Fruit fly (Drosophila melanogaster) whole organism, embryonic: Measurements from ENCODE around the gene Nepl12.
A peak's percentile ranks its signal among the peaks of the same experiment; 100 is the strongest.

Experiments used
- B-H1 ChIP-seq: fragments of 200-800 bp; sonication (Bioruptor generic); IDR thresholded peaks from 3 replicates; pipeline ENCODE4 v1.3.6; 2022; ENCODE audit warnings: missing biosample characterization, missing genetic modification characterization
- Bdp1 ChIP-seq: fragments of 200-800 bp; sonication (Bioruptor generic); optimal IDR thresholded peaks from 3 replicates; lab custom pipeline; 2016; ENCODE audit warnings: missing biosample characterization, missing genetic modification characterization
- Blimp-1 ChIP-seq: fragments of 200-800 bp; sonication (Bioruptor generic); optimal IDR thresholded peaks from 3 replicates; lab custom pipeline; 2018; ENCODE audit warnings: missing biosample characterization, missing genetic modification characterization, mild to moderate bottlenecking, moderate library complexity, missing genetic modification reagents
- CG10462 ChIP-seq: fragments of 200-800 bp; sonication (Bioruptor generic); optimal IDR thresholded peaks from 2 replicates; lab custom pipeline; 2016; ENCODE audit warnings: missing biosample characterization, missing genetic modification characterization
- CG10565 ChIP-seq: fragments of 200-800 bp; sonication (Bioruptor generic); optimal IDR thresholded peaks from 3 replicates; lab custom pipeline; 2016; ENCODE audit warnings: missing biosample characterization, mild to moderate bottlenecking, missing genetic modification characterization
- CG10654 ChIP-seq: fragments of 200-800 bp; sonication (Bioruptor generic); optimal IDR thresholded peaks from 2 replicates; lab custom pipeline; 2016; ENCODE audit warnings: missing biosample characterization, missing genetic modification characterization
- CG10959 ChIP-seq: fragments of 200-800 bp; sonication (Bioruptor generic); IDR thresholded peaks from 2 replicates; pipeline ENCODE4 v1.3.6; 2022; ENCODE audit warnings: missing biosample characterization, missing genetic modification characterization
- CG11456 ChIP-seq: fragments of 200-800 bp; sonication (Bioruptor generic); IDR thresholded peaks from 3 replicates; pipeline ENCODE4 v1.3.6; 2022; ENCODE audit warnings: missing biosample characterization, missing genetic modification characterization
- CG12219 ChIP-seq: fragments of 200-800 bp; sonication (Bioruptor generic); optimal IDR thresholded peaks from 3 replicates; lab custom pipeline; 2018; ENCODE audit warnings: missing biosample characterization, mild to moderate bottlenecking, missing genetic modification characterization
- CG13894 ChIP-seq: fragments of 200-800 bp; sonication (Bioruptor generic); optimal IDR thresholded peaks from 3 replicates; lab custom pipeline; 2018; ENCODE audit warnings: missing biosample characterization, mild to moderate bottlenecking, missing genetic modification characterization, moderate library complexity
- CG14710 ChIP-seq: fragments of 200-800 bp; sonication (Bioruptor generic); optimal IDR thresholded peaks from 3 replicates; lab custom pipeline; 2019; ENCODE audit warnings: missing biosample characterization, mild to moderate bottlenecking, missing genetic modification characterization, moderate library complexity
- CG14965 ChIP-seq: fragments of 200-800 bp; sonication (Bioruptor generic); optimal IDR thresholded peaks from 2 replicates; lab custom pipeline; 2016; ENCODE audit warnings: missing biosample characterization, missing genetic modification characterization, borderline replicate concordance
- CG1529 ChIP-seq: fragments of 200-800 bp; sonication (Bioruptor generic); optimal IDR thresholded peaks from 3 replicates; lab custom pipeline; 2018; ENCODE audit warnings: missing biosample characterization, missing genetic modification characterization
- CG15479 ChIP-seq: fragments of 200-800 bp; sonication (Bioruptor generic); optimal IDR thresholded peaks from 3 replicates; lab custom pipeline; 2019; ENCODE audit warnings: missing biosample characterization, mild to moderate bottlenecking, missing genetic modification characterization, moderate library complexity
- CG15514 ChIP-seq: fragments of 200-800 bp; sonication (Bioruptor generic); optimal IDR thresholded peaks from 3 replicates; lab custom pipeline; 2017; ENCODE audit warnings: missing biosample characterization, missing genetic modification characterization, mild to moderate bottlenecking, moderate library complexity, missing genetic modification reagents
- CG17186 ChIP-seq: fragments of 200-800 bp; sonication (Bioruptor generic); optimal IDR thresholded peaks from 3 replicates; lab custom pipeline; 2017; ENCODE audit warnings: missing biosample characterization, missing genetic modification reagents, missing genetic modification characterization
- CG17361 ChIP-seq: fragments of 200-800 bp; sonication (Bioruptor generic); IDR thresholded peaks from 3 replicates; pipeline ENCODE4 v1.3.6; 2022; ENCODE audit warnings: missing biosample characterization, missing genetic modification characterization
- CG17829 ChIP-seq: fragments of 200-800 bp; optimal IDR thresholded peaks from 2 replicates; lab custom pipeline; 2019; ENCODE audit warnings: missing biosample characterization, mild to moderate bottlenecking, missing genetic modification characterization, moderate library complexity
- CG18476 ChIP-seq: fragments of 200-800 bp; sonication (Bioruptor generic); optimal IDR thresholded peaks from 2 replicates; lab custom pipeline; 2016; ENCODE audit warnings: missing biosample characterization, mild to moderate bottlenecking, missing genetic modification characterization
- CG6254 ChIP-seq: fragments of 200-800 bp; sonication (Bioruptor generic); optimal IDR thresholded peaks from 3 replicates; lab custom pipeline; 2017; ENCODE audit warnings: mild to moderate bottlenecking, missing biosample characterization, missing genetic modification reagents, missing genetic modification characterization
- CG8359 ChIP-seq: fragments of 200-800 bp; sonication (Bioruptor generic); optimal IDR thresholded peaks from 2 replicates; lab custom pipeline; 2017; ENCODE audit warnings: missing biosample characterization, mild to moderate bottlenecking, missing genetic modification characterization, borderline replicate concordance
- CoRest ChIP-seq: fragments of 200-800 bp; sonication (Bioruptor generic); optimal IDR thresholded peaks from 3 replicates; lab custom pipeline; 2018; ENCODE audit warnings: missing biosample characterization, mild to moderate bottlenecking, missing genetic modification characterization, moderate library complexity
- Dad ChIP-seq: fragments of 200-800 bp; sonication (Bioruptor generic); optimal IDR thresholded peaks from 3 replicates; lab custom pipeline; 2016; ENCODE audit warnings: missing biosample characterization, missing genetic modification characterization
- Fer1 ChIP-seq: fragments of 200-800 bp; sonication (Bioruptor generic); optimal IDR thresholded peaks from 2 replicates; lab custom pipeline; 2017; ENCODE audit warnings: missing biosample characterization, mild to moderate bottlenecking, missing genetic modification characterization
- Fer2 ChIP-seq: fragments of 200-800 bp; sonication (Bioruptor generic); optimal IDR thresholded peaks from 2 replicates; lab custom pipeline; 2018; ENCODE audit warnings: missing biosample characterization, mild to moderate bottlenecking, missing genetic modification characterization, moderate library complexity
- HHEX ChIP-seq: fragments of 200-800 bp; sonication (Bioruptor generic); optimal IDR thresholded peaks from 3 replicates; lab custom pipeline; 2017; ENCODE audit warnings: missing biosample characterization, mild to moderate bottlenecking, missing genetic modification characterization, missing genetic modification reagents
- HLH3B ChIP-seq: fragments of 200-800 bp; sonication (Bioruptor generic); IDR thresholded peaks from 2 replicates; pipeline ENCODE4 v1.3.6; 2022; ENCODE audit warnings: missing biosample characterization, missing genetic modification characterization
- Hand ChIP-seq: fragments of 200-800 bp; sonication (Bioruptor generic); optimal IDR thresholded peaks from 2 replicates; lab custom pipeline; 2017; ENCODE audit warnings: mild to moderate bottlenecking, missing biosample characterization, missing genetic modification reagents, missing genetic modification characterization
- Myb ChIP-seq: fragments of 200-800 bp; sonication (Bioruptor generic); optimal IDR thresholded peaks from 2 replicates; lab custom pipeline; 2016; ENCODE audit warnings: missing biosample characterization, missing genetic modification characterization
- Oli ChIP-seq: fragments of 200-800 bp; sonication (Bioruptor generic); optimal IDR thresholded peaks from 2 replicates; lab custom pipeline; 2018; ENCODE audit warnings: missing biosample characterization, mild to moderate bottlenecking, missing genetic modification characterization, moderate library complexity
- Optix ChIP-seq: fragments of 200-800 bp; sonication (Bioruptor generic); IDR thresholded peaks from 3 replicates; pipeline ENCODE4 v1.3.6; 2022; ENCODE audit warnings: missing biosample characterization, missing genetic modification characterization
- Sin3A ChIP-seq: fragments of >200 bp; optimal IDR thresholded peaks from 2 replicates; lab custom pipeline; 2018
- Tbp ChIP-seq: fragments of >200 bp; optimal IDR thresholded peaks from 2 replicates; lab custom pipeline; 2018; ENCODE audit warnings: missing biosample characterization, missing genetic modification characterization
- Trl ChIP-seq, 3 experiments: fragments of >200 bp in 2 of 3; fragments of 200-800 bp in 1 of 3; sonication (Bioruptor generic) in 1 of 3; optimal IDR thresholded peaks; 2 replicates in 1 of 3; 3 replicates in 2 of 3; lab custom pipeline; 2016 to 2017; ENCODE audit warnings: missing biosample characterization in 1 of 3, missing genetic modification characterization in 1 of 3
- aop ChIP-seq: fragments of 200-800 bp; sonication (Bioruptor generic); IDR thresholded peaks from 2 replicates; pipeline ENCODE4 v1.3.6; 2022; ENCODE audit warnings: missing biosample characterization, missing genetic modification characterization
- ase ChIP-seq: fragments of 200-800 bp; sonication (Bioruptor generic); IDR thresholded peaks from 3 replicates; pipeline ENCODE4 v1.3.6; 2022; ENCODE audit warnings: missing biosample characterization, missing genetic modification characterization
- bowl ChIP-seq: fragments of 200-800 bp; sonication (Bioruptor generic); IDR thresholded peaks from 2 replicates; pipeline ENCODE4 v1.3.6; 2022; ENCODE audit warnings: missing biosample characterization, missing genetic modification characterization
- crp ChIP-seq, 2 experiments: fragments of 200-800 bp; sonication (Bioruptor generic); optimal IDR thresholded peaks; 2 replicates in 1 of 2; 3 replicates in 1 of 2; lab custom pipeline; 2017; ENCODE audit warnings: missing biosample characterization in 2 of 2, missing genetic modification characterization in 2 of 2, mild to moderate bottlenecking in 1 of 2, moderate library complexity in 1 of 2
- eyg ChIP-seq: fragments of 200-800 bp; sonication (Bioruptor generic); optimal IDR thresholded peaks from 3 replicates; lab custom pipeline; 2016; ENCODE audit warnings: missing biosample characterization, missing genetic modification characterization
- fd102C ChIP-seq: fragments of 200-800 bp; sonication (Bioruptor generic); optimal IDR thresholded peaks from 2 replicates; lab custom pipeline; 2018; ENCODE audit warnings: missing biosample characterization, mild to moderate bottlenecking, missing genetic modification characterization, moderate library complexity
- fru ChIP-seq: fragments of >200 bp; optimal IDR thresholded peaks from 2 replicates; lab custom pipeline; 2017
- gt ChIP-seq: fragments of 200-800 bp; sonication (Bioruptor generic); IDR thresholded peaks from 2 replicates; pipeline ENCODE4 v1.3.6; 2022; ENCODE audit warnings: missing biosample characterization, missing genetic modification characterization
- kah ChIP-seq: fragments of 200-800 bp; sonication (Bioruptor generic); optimal IDR thresholded peaks from 2 replicates; lab custom pipeline; 2018; ENCODE audit warnings: missing biosample characterization, mild to moderate bottlenecking, missing genetic modification characterization
- kay ChIP-seq: fragments of 200-800 bp; sonication (Bioruptor generic); optimal IDR thresholded peaks from 2 replicates; lab custom pipeline; 2016; ENCODE audit warnings: missing biosample characterization, missing genetic modification characterization
- nerfin-1 ChIP-seq: fragments of 200-800 bp; sonication (Bioruptor generic); optimal IDR thresholded peaks from 3 replicates; lab custom pipeline; 2019; ENCODE audit warnings: missing biosample characterization, mild to moderate bottlenecking, missing genetic modification characterization, moderate library complexity
- rib ChIP-seq: fragments of 200-800 bp; sonication (Bioruptor generic); IDR thresholded peaks from 2 replicates; pipeline ENCODE4 v1.3.6; 2022; ENCODE audit warnings: missing biosample characterization, missing genetic modification characterization
- sisA ChIP-seq: fragments of 200-800 bp; sonication (Bioruptor generic); IDR thresholded peaks from 2 replicates; pipeline ENCODE4 v1.3.6; 2022; ENCODE audit warnings: missing biosample characterization, missing genetic modification characterization
- slou ChIP-seq: fragments of 200-800 bp; sonication (Bioruptor generic); optimal IDR thresholded peaks from 3 replicates; lab custom pipeline; 2016; ENCODE audit warnings: missing biosample characterization, missing genetic modification characterization
- tna ChIP-seq: fragments of 200-800 bp; sonication (Bioruptor generic); IDR thresholded peaks from 2 replicates; pipeline ENCODE4 v1.3.6; 2022; ENCODE audit warnings: missing biosample characterization, missing genetic modification characterization; ENCODE audit not compliant: partially characterized antibody
- trh ChIP-seq: fragments of 200-800 bp; sonication (Bioruptor generic); optimal IDR thresholded peaks from 2 replicates; lab custom pipeline; 2016; ENCODE audit warnings: missing biosample characterization, missing genetic modification characterization
- zf30C ChIP-seq: fragments of 200-800 bp; sonication (Bioruptor generic); optimal IDR thresholded peaks from 3 replicates; lab custom pipeline; 2018; ENCODE audit warnings: missing biosample characterization, mild to moderate bottlenecking, missing genetic modification characterization

Gene Nepl12

DNA sequence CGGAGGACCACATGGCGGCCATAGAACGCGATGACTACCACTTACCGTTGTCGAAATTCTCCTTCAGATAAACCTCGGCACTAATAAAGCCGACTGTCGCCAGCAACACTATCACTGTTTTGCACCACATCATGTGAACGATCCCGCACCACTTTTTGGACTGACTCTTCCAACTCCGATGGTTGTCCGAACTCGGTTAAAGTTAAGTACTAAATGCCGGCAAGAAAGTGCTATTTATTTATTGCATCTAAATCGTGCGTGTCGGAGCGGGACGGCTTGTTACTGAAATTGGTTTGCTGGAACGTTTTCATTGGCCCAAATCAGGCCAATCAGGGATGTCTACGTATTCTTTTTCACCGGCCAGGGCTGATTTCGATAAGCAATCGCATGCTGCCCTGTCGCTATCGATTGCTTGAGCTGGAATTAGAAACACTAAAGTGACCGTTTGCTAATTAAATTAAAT is 44.7 kb upstream of the Nepl12 start, which contains the start of gene Calr (continued):
- TF ChIP-seq Hand (GFP tag; lab: Kevin White, UChicago), result no peak
- TF ChIP-seq Blimp-1, result no peak
- TF ChIP-seq CG10654 (GFP tag; lab: Kevin White, UChicago), result no peak
- no peak for TF ChIP-seq rib
- TF ChIP-seq nerfin-1 (tag; lab: Kevin White, UChicago), result peak; percentile 59
- peak; percentile 67 for TF ChIP-seq CoRest (tag; lab: Kevin White, UChicago)
- peak; percentile 1 for TF ChIP-seq zf30C (GFP tag; lab: Kevin White, UChicago)
- no peak for TF ChIP-seq Oli
- TF ChIP-seq CG15514 (GFP tag; lab: Kevin White, UChicago), result peak; percentile 75
- TF ChIP-seq B-H1 (GFP tag; lab: Robert Waterston, UW), result no peak
- TF ChIP-seq Myb (GFP tag; lab: Kevin White, UChicago), result peak; percentile 82
- TF ChIP-seq aop (GFP tag; lab: Robert Waterston, UW), result no peak
- peak; percentile 55 for TF ChIP-seq CG13894
- no peak for TF ChIP-seq gt (GFP tag; lab: Robert Waterston, UW)
- peak; percentile 78 for TF ChIP-seq CG17829 (tag; lab: Kevin White, UChicago)
- TF ChIP-seq CG11456 (GFP tag; lab: Robert Waterston, UW), result no peak
- no peak for TF ChIP-seq sisA (GFP tag; lab: Robert Waterston, UW)
- TF ChIP-seq Fer1 (GFP tag; lab: Kevin White, UChicago), result peak; percentile 72
- no peak for TF ChIP-seq Fer2 (tag; lab: Kevin White, UChicago)
- TF ChIP-seq Sin3A (lab: Kevin White, UChicago), result peak; percentile 11
- no peak for TF ChIP-seq CG17361 (GFP tag; lab: Robert Waterston, UW)
- TF ChIP-seq CG6254, result no peak
- TF ChIP-seq tna (GFP tag; lab: Robert Waterston, UW), result no peak
- TF ChIP-seq CG1529 (GFP tag; lab: Kevin White, UChicago), result no peak
- TF ChIP-seq fd102C, result no peak
- peak; percentile 69 for TF ChIP-seq CG15479
- no peak for TF ChIP-seq Tbp (GFP tag; lab: Kevin White, UChicago)
- peak; percentile 49 for TF ChIP-seq eyg (GFP tag; lab: Kevin White, UChicago)
- TF ChIP-seq CG10959 (GFP tag; lab: Robert Waterston, UW), result no peak
- peak; percentile 68 for TF ChIP-seq kah (GFP tag; lab: Kevin White, UChicago)
- TF ChIP-seq bowl (GFP tag; lab: Robert Waterston, UW), result no peak
- TF ChIP-seq CG17186 (GFP tag; lab: Kevin White, UChicago), result no peak
- no peak for TF ChIP-seq CG10462 (GFP tag; lab: Kevin White, UChicago)
- peak; percentile 39 for TF ChIP-seq CG12219 (GFP tag; lab: Kevin White, UChicago)
- TF ChIP-seq CG10565 (GFP tag; lab: Kevin White, UChicago), result no peak
- no peak for TF ChIP-seq crp (GFP tag; optimal IDR thresholded peaks at IDR 0.05; lab: Kevin White, UChicago)
- TF ChIP-seq kay (GFP tag; lab: Kevin White, UChicago), result peak; percentile 29
- no peak for TF ChIP-seq CG14965 (GFP tag; lab: Kevin White, UChicago)
- TF ChIP-seq Trl (optimal IDR thresholded peaks at IDR 0.05; lab: Kevin White, UChicago), result no peak
- TF ChIP-seq Trl (GFP tag; optimal IDR thresholded peaks at IDR 0.05; lab: Kevin White, UChicago), result no peak
- TF ChIP-seq fru, result no peak
- peak; percentile 34 for TF ChIP-seq Bdp1 (GFP tag; lab: Kevin White, UChicago)
- peak; percentile 27 for TF ChIP-seq HHEX
- no peak for TF ChIP-seq trh (GFP tag; lab: Kevin White, UChicago)
- no peak for TF ChIP-seq CG8359 (GFP tag; lab: Kevin White, UChicago)
- TF ChIP-seq ase (GFP tag; lab: Robert Waterston, UW), result no peak
- peak; percentile 3 for TF ChIP-seq Dad (GFP tag; lab: Kevin White, UChicago)
- TF ChIP-seq Optix (GFP tag; lab: Robert Waterston, UW), result no peak
- TF ChIP-seq HLH3B (GFP tag; lab: Robert Waterston, UW), result no peak
- TF ChIP-seq CG14710, result peak; percentile 72
- TF ChIP-seq CG18476 (GFP tag; lab: Kevin White, UChicago), result no peak
- TF ChIP-seq slou (GFP tag; lab: Kevin White, UChicago), result no peak
